Worm (Caenorhabditis elegans) whole organism, mixed stage, embryonic: ENCODE results near the gene fbxb-38.

ENCODE experiments used
- elt-1 ChIP-seq: sonication (generic microtip); optimal IDR thresholded peaks from 2 replicates; lab custom pipeline; 2017; ENCODE audit warnings: missing genetic modification characterization, mild to moderate bottlenecking, missing compliant biosample characterization, antibody characterized with exemption, moderate library complexity, borderline replicate concordance; ENCODE audit not compliant: insufficient read depth
- elt-3 ChIP-seq: fragments of 150-350 bp; optimal IDR thresholded peaks from 2 replicates; lab custom pipeline; 2014; ENCODE audit warnings: missing biosample characterization, missing genetic modification characterization
- mls-2 ChIP-seq: sonication (generic microtip); optimal IDR thresholded peaks from 2 replicates; lab custom pipeline; 2016; ENCODE audit warnings: mild to moderate bottlenecking, missing genetic modification characterization, moderate library complexity, missing compliant biosample characterization
- unc-39 ChIP-seq: fragments of 150-350 bp; optimal IDR thresholded peaks from 2 replicates; lab custom pipeline; 2014; ENCODE audit warnings: missing biosample characterization, missing genetic modification characterization

- no peak for TF ChIP-seq unc-39
- no peak for TF ChIP-seq elt-3 (tag; lab: Kevin White, UChicago)
- no peak for TF ChIP-seq mls-2 (tag; lab: Kevin White, UChicago)
- no peak for TF ChIP-seq elt-1
These were observed 21.6 kb downstream of the fbxb-38 start, which contains the start of gene C40A11.2 for ce11 chrII:2146900-2147375.
